Fruit fly (Drosophila melanogaster) whole organism, embryonic: ENCODE measurements around the gene Scgbeta.
A peak's percentile ranks its signal among the peaks of the same experiment; 100 is the strongest.

ENCODE experiments used
- Ada2b ChIP-seq: fragments of 200-800 bp; sonication (Bioruptor generic); IDR thresholded peaks from 2 replicates; pipeline ENCODE4 v1.3.6; 2022; ENCODE audit warnings: missing biosample characterization, missing genetic modification characterization
- Asciz ChIP-seq: fragments of 200-800 bp; sonication (Bioruptor generic); optimal IDR thresholded peaks from 2 replicates; lab custom pipeline; 2017; ENCODE audit warnings: missing biosample characterization, mild to moderate bottlenecking, missing genetic modification characterization, missing genetic modification reagents
- Atf3 ChIP-seq: fragments of 200-800 bp; sonication (Bioruptor generic); optimal IDR thresholded peaks from 3 replicates; lab custom pipeline; 2016; ENCODE audit warnings: missing biosample characterization, missing genetic modification characterization
- Bgb ChIP-seq: fragments of 200-800 bp; sonication (Bioruptor generic); IDR thresholded peaks from 2 replicates; pipeline ENCODE4 v1.3.6; 2022; ENCODE audit warnings: missing biosample characterization, missing genetic modification characterization; ENCODE audit not compliant: partially characterized antibody
- CG10209 ChIP-seq: fragments of 200-800 bp; sonication (Bioruptor generic); optimal IDR thresholded peaks from 3 replicates; lab custom pipeline; 2017; ENCODE audit warnings: missing biosample characterization, mild to moderate bottlenecking, missing genetic modification characterization, missing genetic modification reagents
- CG10267 ChIP-seq: fragments of 200-800 bp; sonication (Bioruptor generic); optimal IDR thresholded peaks from 2 replicates; lab custom pipeline; 2018; ENCODE audit warnings: missing biosample characterization, mild to moderate bottlenecking, missing genetic modification characterization, moderate library complexity
- CG11093 ChIP-seq: fragments of 200-800 bp; sonication (Bioruptor generic); IDR thresholded peaks from 3 replicates; pipeline ENCODE4 v1.3.6; 2022; ENCODE audit warnings: missing biosample characterization, missing genetic modification characterization
- CG11398 ChIP-seq: fragments of 200-800 bp; sonication (Bioruptor generic); optimal IDR thresholded peaks from 2 replicates; lab custom pipeline; 2016; ENCODE audit warnings: missing biosample characterization, missing genetic modification characterization
- CG12104 ChIP-seq: fragments of 200-800 bp; sonication (Bioruptor generic); optimal IDR thresholded peaks from 3 replicates; lab custom pipeline; 2016; ENCODE audit warnings: missing biosample characterization, missing genetic modification characterization
- CG12236 ChIP-seq: fragments of 200-800 bp; sonication (Bioruptor generic); optimal IDR thresholded peaks from 2 replicates; lab custom pipeline; 2016; ENCODE audit warnings: missing biosample characterization, missing genetic modification characterization
- CG12391 ChIP-seq: fragments of 200-800 bp; sonication (Bioruptor generic); optimal IDR thresholded peaks from 3 replicates; lab custom pipeline; 2018; ENCODE audit warnings: missing biosample characterization, mild to moderate bottlenecking, missing genetic modification characterization, moderate library complexity
- CG14667 ChIP-seq: fragments of 200-800 bp; sonication (Bioruptor generic); IDR thresholded peaks from 2 replicates; pipeline ENCODE4 v1.3.6; 2022; ENCODE audit warnings: missing biosample characterization, missing genetic modification characterization
- CG14710 ChIP-seq: fragments of 200-800 bp; sonication (Bioruptor generic); optimal IDR thresholded peaks from 3 replicates; lab custom pipeline; 2019; ENCODE audit warnings: missing biosample characterization, mild to moderate bottlenecking, missing genetic modification characterization, moderate library complexity
- CG1602 ChIP-seq: fragments of 200-800 bp; sonication (Bioruptor generic); optimal IDR thresholded peaks from 3 replicates; lab custom pipeline; 2016; ENCODE audit warnings: missing biosample characterization, missing genetic modification characterization
- CG17186 ChIP-seq: fragments of 200-800 bp; sonication (Bioruptor generic); optimal IDR thresholded peaks from 3 replicates; lab custom pipeline; 2017; ENCODE audit warnings: missing biosample characterization, missing genetic modification reagents, missing genetic modification characterization
- CG17328 ChIP-seq: fragments of 200-800 bp; sonication (Bioruptor generic); IDR thresholded peaks from 2 replicates; pipeline ENCODE4 v1.3.6; 2022; ENCODE audit warnings: missing biosample characterization, missing genetic modification characterization
- CG18262 ChIP-seq: fragments of 200-800 bp; optimal IDR thresholded peaks from 3 replicates; lab custom pipeline; 2019; ENCODE audit warnings: missing biosample characterization, mild to moderate bottlenecking, missing genetic modification characterization, moderate library complexity
- CG1832 ChIP-seq: fragments of 200-800 bp; sonication (Bioruptor generic); optimal IDR thresholded peaks from 2 replicates; lab custom pipeline; 2017; ENCODE audit warnings: missing biosample characterization, mild to moderate bottlenecking, missing genetic modification characterization, inconsistent platforms
- CG18476 ChIP-seq: fragments of 200-800 bp; sonication (Bioruptor generic); optimal IDR thresholded peaks from 2 replicates; lab custom pipeline; 2016; ENCODE audit warnings: missing biosample characterization, mild to moderate bottlenecking, missing genetic modification characterization
- CG3847 ChIP-seq: fragments of 200-800 bp; sonication (Bioruptor generic); IDR thresholded peaks from 2 replicates; pipeline ENCODE4 v1.3.6; 2022; ENCODE audit warnings: missing biosample characterization, missing genetic modification characterization
- CG6272 ChIP-seq: fragments of 200-800 bp; sonication (Bioruptor generic); IDR thresholded peaks from 2 replicates; pipeline ENCODE4 v1.3.6; 2022; ENCODE audit warnings: missing biosample characterization, missing genetic modification characterization
- CG6765 ChIP-seq: fragments of 200-800 bp; sonication (Bioruptor generic); optimal IDR thresholded peaks from 3 replicates; lab custom pipeline; 2017; ENCODE audit warnings: missing biosample characterization, mild to moderate bottlenecking, missing genetic modification characterization
- CG7372 ChIP-seq: fragments of 200-800 bp; sonication (Bioruptor generic); IDR thresholded peaks from 2 replicates; pipeline ENCODE4 v1.3.6; 2022; ENCODE audit warnings: missing biosample characterization, missing genetic modification characterization
- Camta ChIP-seq: fragments of 200-800 bp; sonication (Bioruptor generic); optimal IDR thresholded peaks from 2 replicates; lab custom pipeline; 2016; ENCODE audit warnings: missing biosample characterization, missing genetic modification characterization
- CkIIα-i1 ChIP-seq: fragments of 200-800 bp; sonication (Bioruptor generic); IDR thresholded peaks from 2 replicates; pipeline ENCODE4 v1.3.6; 2022; ENCODE audit warnings: missing biosample characterization, missing genetic modification characterization
- Dek ChIP-seq: fragments of 200-800 bp; sonication (Bioruptor generic); optimal IDR thresholded peaks from 3 replicates; lab custom pipeline; 2019; ENCODE audit warnings: missing biosample characterization, mild to moderate bottlenecking, missing genetic modification characterization, moderate library complexity
- Dfd ChIP-seq, 2 experiments: fragments of >200 bp; optimal IDR thresholded peaks; 2 replicates each; lab custom pipeline; 2017; ENCODE audit warnings: missing biosample characterization in 2 of 2, missing genetic modification characterization in 2 of 2
- Eip74EF ChIP-seq, 2 experiments: fragments of 200-800 bp in 1 of 2; fragments of >200 bp in 1 of 2; sonication (Bioruptor generic) in 1 of 2; optimal IDR thresholded peaks; 2 replicates each; lab custom pipeline; 2017 to 2019; ENCODE audit warnings: missing biosample characterization in 2 of 2, missing genetic modification characterization in 2 of 2, mild to moderate bottlenecking in 1 of 2, moderate library complexity in 1 of 2
- Ets65A ChIP-seq: fragments of 200-800 bp; sonication (Bioruptor generic); peaks from one replicate; lab custom pipeline; 2016; ENCODE audit warnings: missing biosample characterization, missing genetic modification characterization
- Gug ChIP-seq: fragments of 200-800 bp; sonication (Bioruptor generic); IDR thresholded peaks from 4 replicates; pipeline ENCODE4 v1.3.6; 2022; ENCODE audit warnings: missing biosample characterization, missing genetic modification characterization
- Hmr ChIP-seq: fragments of 200-800 bp; sonication (Bioruptor generic); optimal IDR thresholded peaks from 3 replicates; lab custom pipeline; 2017; ENCODE audit warnings: mild to moderate bottlenecking, missing biosample characterization, missing genetic modification reagents, missing genetic modification characterization
- MBD-R2 ChIP-seq: fragments of 200-800 bp; sonication (Bioruptor generic); IDR thresholded peaks from 2 replicates; pipeline ENCODE4 v1.3.6; 2022; ENCODE audit warnings: missing biosample characterization, missing genetic modification characterization
- NC2α ChIP-seq: fragments of 200-800 bp; sonication (Bioruptor generic); optimal IDR thresholded peaks from 2 replicates; lab custom pipeline; 2016; ENCODE audit warnings: missing biosample characterization, missing genetic modification characterization
- NC2β ChIP-seq: fragments of 200-800 bp; sonication (Bioruptor generic); optimal IDR thresholded peaks from 2 replicates; lab custom pipeline; 2016; ENCODE audit warnings: missing biosample characterization, missing genetic modification characterization
- Ravus ChIP-seq: fragments of 200-800 bp; sonication (Bioruptor generic); IDR thresholded peaks from 2 replicates; pipeline ENCODE4 v1.3.6; 2022; ENCODE audit warnings: missing biosample characterization, missing genetic modification characterization
- Sry-β ChIP-seq: fragments of 200-800 bp; sonication (Bioruptor generic); optimal IDR thresholded peaks from 2 replicates; lab custom pipeline; 2018; ENCODE audit warnings: missing biosample characterization, mild to moderate bottlenecking, missing genetic modification characterization, moderate library complexity
- chinmo ChIP-seq: fragments of 200-800 bp; sonication (Bioruptor generic); IDR thresholded peaks from 4 replicates; pipeline ENCODE4 v1.3.6; 2022; ENCODE audit warnings: missing biosample characterization, missing genetic modification characterization; ENCODE audit not compliant: partially characterized antibody
- chn ChIP-seq: fragments of 200-800 bp; sonication (Bioruptor generic); optimal IDR thresholded peaks from 2 replicates; lab custom pipeline; 2016; ENCODE audit warnings: missing biosample characterization, missing genetic modification characterization
- crp ChIP-seq, 2 experiments: fragments of 200-800 bp; sonication (Bioruptor generic); optimal IDR thresholded peaks; 2 replicates in 1 of 2; 3 replicates in 1 of 2; lab custom pipeline; 2017; ENCODE audit warnings: missing biosample characterization in 2 of 2, missing genetic modification characterization in 2 of 2, mild to moderate bottlenecking in 1 of 2, moderate library complexity in 1 of 2
- dm ChIP-seq: fragments of 200-800 bp; sonication (Bioruptor generic); optimal IDR thresholded peaks from 3 replicates; lab custom pipeline; 2016; ENCODE audit warnings: missing biosample characterization, missing genetic modification characterization
- hbn ChIP-seq: fragments of 200-800 bp; sonication (Bioruptor generic); IDR thresholded peaks from 2 replicates; pipeline ENCODE4 v1.3.6; 2022; ENCODE audit warnings: missing biosample characterization, missing genetic modification characterization; ENCODE audit not compliant: partially characterized antibody
- jumu ChIP-seq: fragments of 200-800 bp; sonication (Bioruptor generic); optimal IDR thresholded peaks from 3 replicates; lab custom pipeline; 2016; ENCODE audit warnings: missing biosample characterization, missing genetic modification characterization
- lov ChIP-seq, 2 experiments: fragments of 200-800 bp in 1 of 2; fragments of >200 bp in 1 of 2; sonication (Bioruptor generic) in 1 of 2; IDR thresholded peaks in 1 of 2; optimal IDR thresholded peaks in 1 of 2; 2 replicates in 1 of 2; 3 replicates in 1 of 2; pipeline versions ENCODE4 v1.3.6 to Lab custom; 2017 to 2022; ENCODE audit warnings: missing biosample characterization in 1 of 2, missing genetic modification characterization in 1 of 2
- nau ChIP-seq: fragments of 200-800 bp; sonication (Bioruptor generic); optimal IDR thresholded peaks from 3 replicates; lab custom pipeline; 2017; ENCODE audit warnings: missing biosample characterization, mild to moderate bottlenecking, missing genetic modification characterization, missing genetic modification reagents
- nmo ChIP-seq: fragments of 200-800 bp; sonication (Bioruptor generic); optimal IDR thresholded peaks from 2 replicates; lab custom pipeline; 2018; ENCODE audit warnings: missing biosample characterization, mild to moderate bottlenecking, missing genetic modification characterization, moderate library complexity
- otp ChIP-seq: fragments of 200-800 bp; sonication (Bioruptor generic); IDR thresholded peaks from 3 replicates; pipeline ENCODE4, ENCODE4 v1.3.6; 2022; ENCODE audit warnings: missing biosample characterization, missing genetic modification characterization
- p53 ChIP-seq: fragments of 200-800 bp; sonication (Bioruptor generic); optimal IDR thresholded peaks from 2 replicates; lab custom pipeline; 2016; ENCODE audit warnings: missing biosample characterization, missing genetic modification characterization
- peb ChIP-seq: fragments of 200-800 bp; sonication (Bioruptor generic); IDR thresholded peaks from 2 replicates; pipeline ENCODE4 v1.3.6; 2022; ENCODE audit warnings: missing biosample characterization, missing genetic modification characterization
- scrt ChIP-seq: fragments of 200-800 bp; sonication (Bioruptor generic); optimal IDR thresholded peaks from 2 replicates; lab custom pipeline; 2018; ENCODE audit warnings: missing biosample characterization, mild to moderate bottlenecking, missing genetic modification characterization, moderate library complexity
- tgo ChIP-seq: fragments of 200-800 bp; sonication (Bioruptor generic); IDR thresholded peaks from 3 replicates; pipeline ENCODE4 v1.3.6; 2022; ENCODE audit warnings: missing biosample characterization, missing genetic modification characterization
- twi ChIP-seq: fragments of 200-800 bp; optimal IDR thresholded peaks from 2 replicates; lab custom pipeline; 2019; ENCODE audit warnings: missing biosample characterization, mild to moderate bottlenecking, missing genetic modification characterization, moderate library complexity

Scgbeta gene

dm6 chr3R:12408160-12408559, 14.1 kb downstream of the Scgbeta start, which contains the start of gene CG5196 (continued):
- TF ChIP-seq scrt: no peak
- TF ChIP-seq Ada2b: no peak
- TF ChIP-seq CG1602: no peak
- TF ChIP-seq NC2α (GFP tag; lab: Kevin White, UChicago): no peak
- no peak for TF ChIP-seq CG18476 (GFP tag; lab: Kevin White, UChicago)
- TF ChIP-seq Atf3 (GFP tag; lab: Kevin White, UChicago): no peak
- TF ChIP-seq crp (GFP tag; optimal IDR thresholded peaks at IDR 0.05; lab: Kevin White, UChicago): no peak
- TF ChIP-seq chinmo (GFP tag; lab: Robert Waterston, UW): peak; percentile 67; the same call in 1 of the 4 replicates
- TF ChIP-seq CG14710 (tag; lab: Kevin White, UChicago): peak; percentile 60
- no peak for TF ChIP-seq CG18262 (tag; lab: Kevin White, UChicago)
- no peak for TF ChIP-seq CG17328 (GFP tag; lab: Robert Waterston, UW)
- no peak for TF ChIP-seq CG12236 (GFP tag; lab: Kevin White, UChicago)
- no peak for TF ChIP-seq CkIIα-i1
- no peak for TF ChIP-seq lov (optimal IDR thresholded peaks at IDR 0.05; lab: Kevin White, UChicago)
- 0 out of 3 replicates have a peak, but pooled peaks have one; percentile 16 for TF ChIP-seq lov (GFP tag; IDR thresholded peaks at IDR 0.05; lab: Robert Waterston, UW)
- TF ChIP-seq Gug: no peak
- peak; percentile 17; the same call in 1 of the 2 replicates for TF ChIP-seq hbn (GFP tag; lab: Robert Waterston, UW)
- no peak for TF ChIP-seq CG7372 (GFP tag; lab: Robert Waterston, UW)
- no peak for TF ChIP-seq CG1832
- no peak for TF ChIP-seq CG6765 (GFP tag; lab: Kevin White, UChicago)
- no peak for TF ChIP-seq peb (GFP tag; lab: Robert Waterston, UW)
- TF ChIP-seq Ets65A (GFP tag; lab: Kevin White, UChicago): no peak
- peak; percentile 43 for TF ChIP-seq Dek (tag; lab: Kevin White, UChicago)
- TF ChIP-seq CG10209 (GFP tag; lab: Kevin White, UChicago): no peak
- TF ChIP-seq twi: no peak
- no peak for TF ChIP-seq Dfd (GFP tag; optimal IDR thresholded peaks at IDR 0.05; lab: Kevin White, UChicago)
- no peak for TF ChIP-seq NC2β (GFP tag; lab: Kevin White, UChicago)
- TF ChIP-seq nmo (GFP tag; lab: Kevin White, UChicago): peak; percentile 31
- TF ChIP-seq CG3847 (GFP tag; lab: Robert Waterston, UW): no peak; the same call in 1 of the 2 replicates
- TF ChIP-seq nau (GFP tag; lab: Kevin White, UChicago): no peak
- TF ChIP-seq otp (GFP tag; lab: Robert Waterston, UW): no peak
- no peak for TF ChIP-seq CG12104
- peak; percentile 84 for TF ChIP-seq Bgb (GFP tag; lab: Robert Waterston, UW)
- TF ChIP-seq Eip74EF (GFP tag; optimal IDR thresholded peaks at IDR 0.05; lab: Kevin White, UChicago): no peak
- no peak for TF ChIP-seq Asciz (GFP tag; lab: Kevin White, UChicago)
- TF ChIP-seq CG12391 (tag; lab: Kevin White, UChicago): peak; percentile 35
- TF ChIP-seq Ravus (GFP tag; lab: Robert Waterston, UW): no peak
- no peak for TF ChIP-seq CG6272 (GFP tag; lab: Robert Waterston, UW)
- TF ChIP-seq MBD-R2 (GFP tag; lab: Robert Waterston, UW): peak; percentile 95
- no peak for TF ChIP-seq CG11093 (GFP tag; lab: Robert Waterston, UW)
- TF ChIP-seq jumu: peak; percentile 5
- peak; percentile 49 for TF ChIP-seq CG17186
- TF ChIP-seq Sry-β (GFP tag; lab: Kevin White, UChicago): peak; percentile 34
- peak; percentile 41 for TF ChIP-seq Hmr (GFP tag; lab: Kevin White, UChicago)
- TF ChIP-seq dm (GFP tag; lab: Kevin White, UChicago): no peak
- peak; percentile 62 for TF ChIP-seq CG10267
- TF ChIP-seq p53: no peak
- TF ChIP-seq CG14667 (GFP tag; lab: Robert Waterston, UW): no peak
- no peak for TF ChIP-seq tgo (GFP tag; lab: Robert Waterston, UW)
- TF ChIP-seq chn (GFP tag; lab: Kevin White, UChicago): no peak
- TF ChIP-seq Camta (GFP tag; lab: Kevin White, UChicago): no peak
- no peak for TF ChIP-seq CG11398
